Comparison of ENCODE assay signal across 1 fruit fly cellular context in the genomic region with DNA sequence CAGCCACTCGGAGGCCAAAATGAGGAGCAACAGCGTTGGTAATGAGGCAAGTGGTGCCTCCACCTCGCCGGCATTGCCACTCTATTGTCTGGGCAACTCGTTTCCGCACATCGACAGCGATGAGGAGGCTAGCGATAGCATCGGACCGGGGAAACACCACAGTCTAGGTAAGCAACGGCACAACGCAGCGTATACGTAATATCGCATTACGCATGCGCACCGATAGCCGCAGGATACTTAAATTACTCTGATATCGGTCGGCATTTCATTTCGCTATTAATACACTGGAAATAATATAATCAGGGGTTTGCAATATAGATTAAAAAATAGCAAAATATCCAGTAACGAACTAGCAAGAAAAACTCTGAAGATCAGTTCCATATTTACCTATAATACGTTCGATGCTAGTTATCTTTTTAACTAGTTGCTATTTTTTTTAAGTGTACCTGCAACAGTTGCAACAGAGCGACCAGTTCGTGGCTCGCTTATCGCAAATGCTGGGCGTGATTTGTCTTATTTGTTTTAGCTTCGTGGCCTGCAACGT.
A peak's percentile ranks its signal among the peaks of the same experiment; 100 is the strongest.
TF ChIP-seq lines count a peak whose summit lies in the region.

No protein-coding gene starts in this region.

TF ChIP-seq in whole organism, embryonic, 481 proteins besides CTCF, POLR2A, EP300 and RAD21 (continued from another document):
- no peak for TF ChIP-seq salm (tag; optimal IDR thresholded peaks at IDR 0.05; lab: Kevin White, UChicago)
- no peak for TF ChIP-seq prd (optimal IDR thresholded peaks at IDR 0.05; lab: Kevin White, UChicago)
- TF ChIP-seq prd (GFP tag; IDR thresholded peaks at IDR 0.05; lab: Robert Waterston, UW) = no peak
- no peak for TF ChIP-seq unpg (GFP tag; optimal IDR thresholded peaks at IDR 0.05; lab: Kevin White, UChicago)
- TF ChIP-seq pan (optimal IDR thresholded peaks at IDR 0.05; lab: Kevin White, UChicago) = no peak
- peak in 1 of 2 experiments; percentile 21 for TF ChIP-seq pan (GFP tag; optimal IDR thresholded peaks at IDR 0.05 in 1 of 2, IDR thresholded peaks at IDR 0.05 in 1 of 2)
- TF ChIP-seq CG8281 (tag; optimal IDR thresholded peaks at IDR 0.05; lab: Kevin White, UChicago) = no peak
- TF ChIP-seq CG10565 (GFP tag; optimal IDR thresholded peaks at IDR 0.05; lab: Kevin White, UChicago) = no peak
- no peak for TF ChIP-seq toy (GFP tag; IDR thresholded peaks at IDR 0.05; lab: Robert Waterston, UW)
- TF ChIP-seq ken (GFP tag; IDR thresholded peaks at IDR 0.05; lab: Robert Waterston, UW) = no peak
- TF ChIP-seq CG18764 (GFP tag; optimal IDR thresholded peaks at IDR 0.05; lab: Kevin White, UChicago) = no peak
- peak; percentile 13 for TF ChIP-seq phol (tag; optimal IDR thresholded peaks at IDR 0.05; lab: Kevin White, UChicago)
- no peak for TF ChIP-seq CG13287 (GFP tag; IDR thresholded peaks at IDR 0.05; lab: Robert Waterston, UW; ENCODE audit: partially characterized antibody)
- no peak for TF ChIP-seq Opbp (GFP tag; IDR thresholded peaks at IDR 0.05; lab: Robert Waterston, UW; ENCODE audit: partially characterized antibody)
- TF ChIP-seq Fer2 (tag; optimal IDR thresholded peaks at IDR 0.05; lab: Kevin White, UChicago) = no peak
- TF ChIP-seq CG11723 (GFP tag; optimal IDR thresholded peaks at IDR 0.05; lab: Kevin White, UChicago) = no peak
- peak; percentile 32; the same call in 1 of the 2 replicates for TF ChIP-seq vvl (GFP tag; IDR thresholded peaks at IDR 0.05; lab: Robert Waterston, UW)
- TF ChIP-seq jumu (GFP tag; optimal IDR thresholded peaks at IDR 0.05; lab: Kevin White, UChicago) = no peak
- no peak for TF ChIP-seq zfh1 (GFP tag; IDR thresholded peaks at IDR 0.05; lab: Robert Waterston, UW)
- no peak for TF ChIP-seq CG3065 (GFP tag; optimal IDR thresholded peaks at IDR 0.05; lab: Kevin White, UChicago)
- no peak for TF ChIP-seq repo (GFP tag; optimal IDR thresholded peaks at IDR 0.05; lab: Kevin White, UChicago)
- TF ChIP-seq cad (GFP tag; optimal IDR thresholded peaks at IDR 0.05; lab: Kevin White, UChicago) = no peak
- no peak for TF ChIP-seq row (GFP tag; IDR thresholded peaks at IDR 0.05; lab: Robert Waterston, UW)
- peak; percentile 7 for TF ChIP-seq CG17359 (tag; optimal IDR thresholded peaks at IDR 0.05; lab: Kevin White, UChicago)
- TF ChIP-seq p53 (GFP tag; optimal IDR thresholded peaks at IDR 0.05; lab: Kevin White, UChicago) = no peak
- no peak for TF ChIP-seq Deaf1 (tag; optimal IDR thresholded peaks at IDR 0.05; lab: Kevin White, UChicago)
- peak; percentile 63 for TF ChIP-seq CG7372 (GFP tag; IDR thresholded peaks at IDR 0.05; lab: Robert Waterston, UW)
- TF ChIP-seq nerfin-1 (tag; optimal IDR thresholded peaks at IDR 0.05; lab: Kevin White, UChicago) = no peak
- TF ChIP-seq Drgx (GFP tag; IDR thresholded peaks at IDR 0.05; lab: Robert Waterston, UW) = peak; percentile 77
- no peak for TF ChIP-seq slbo (GFP tag; IDR thresholded peaks at IDR 0.05; lab: Robert Waterston, UW)
- TF ChIP-seq unc-4 (GFP tag; IDR thresholded peaks at IDR 0.05; lab: Robert Waterston, UW; ENCODE audit: partially characterized antibody) = no peak
- TF ChIP-seq CG4360 (GFP tag; IDR thresholded peaks at IDR 0.05; lab: Robert Waterston, UW) = no peak
- TF ChIP-seq ATbp (GFP tag; optimal IDR thresholded peaks at IDR 0.05; lab: Kevin White, UChicago) = no peak
- TF ChIP-seq chif (GFP tag; optimal IDR thresholded peaks at IDR 0.05; lab: Kevin White, UChicago) = no peak
- TF ChIP-seq CG1602 (GFP tag; optimal IDR thresholded peaks at IDR 0.05; lab: Kevin White, UChicago) = no peak
- TF ChIP-seq Pdp1 (GFP tag; optimal IDR thresholded peaks at IDR 0.05; lab: Kevin White, UChicago) = no peak
- no peak for TF ChIP-seq eve (GFP tag; optimal IDR thresholded peaks at IDR 0.05; lab: Kevin White, UChicago)
- TF ChIP-seq CG15479 (GFP tag; optimal IDR thresholded peaks at IDR 0.05; lab: Kevin White, UChicago) = no peak
- 0 out of 3 replicates have a peak, but pooled peaks have one; percentile 14 for TF ChIP-seq Optix (GFP tag; IDR thresholded peaks at IDR 0.05; lab: Robert Waterston, UW)
- no peak for TF ChIP-seq CG17612 (GFP tag; IDR thresholded peaks at IDR 0.05; lab: Robert Waterston, UW)
- no peak for TF ChIP-seq pzg (GFP tag; optimal IDR thresholded peaks at IDR 0.05; lab: Kevin White, UChicago)
- TF ChIP-seq CG11504 (tag; optimal IDR thresholded peaks at IDR 0.05; lab: Kevin White, UChicago) = peak; percentile 18
- no peak for TF ChIP-seq CG17829 (tag; optimal IDR thresholded peaks at IDR 0.05; lab: Kevin White, UChicago)
- peak; percentile 51 for TF ChIP-seq Med (GFP tag; lab: Kevin White, UChicago)
- TF ChIP-seq CG10654 (GFP tag; optimal IDR thresholded peaks at IDR 0.05; lab: Kevin White, UChicago) = no peak
- TF ChIP-seq Ada2b (GFP tag; IDR thresholded peaks at IDR 0.05; lab: Robert Waterston, UW) = no peak
- TF ChIP-seq CG12104 (GFP tag; optimal IDR thresholded peaks at IDR 0.05; lab: Kevin White, UChicago) = no peak
- no peak for TF ChIP-seq ham (GFP tag; IDR thresholded peaks at IDR 0.05; lab: Robert Waterston, UW)
- TF ChIP-seq NC2α (GFP tag; optimal IDR thresholded peaks at IDR 0.05; lab: Kevin White, UChicago) = no peak
- no peak for TF ChIP-seq HLH3B (GFP tag; IDR thresholded peaks at IDR 0.05; lab: Robert Waterston, UW)
- TF ChIP-seq run (tag; optimal IDR thresholded peaks at IDR 0.05; lab: Kevin White, UChicago) = no peak
- no peak for TF ChIP-seq CG9797 (GFP tag; optimal IDR thresholded peaks at IDR 0.05; lab: Kevin White, UChicago)
- no peak for TF ChIP-seq fu2 (GFP tag; optimal IDR thresholded peaks at IDR 0.05; lab: Kevin White, UChicago)
- TF ChIP-seq hbn (GFP tag; IDR thresholded peaks at IDR 0.05; lab: Robert Waterston, UW; ENCODE audit: partially characterized antibody) = no peak
- no peak for TF ChIP-seq CG15514 (GFP tag; optimal IDR thresholded peaks at IDR 0.05; lab: Kevin White, UChicago)
- no peak for TF ChIP-seq Neu2 (GFP tag; optimal IDR thresholded peaks at IDR 0.05; lab: Kevin White, UChicago; ENCODE audit: borderline replicate concordance)
- no peak for TF ChIP-seq CG31388 (GFP tag; optimal IDR thresholded peaks at IDR 0.05; lab: Kevin White, UChicago)
- TF ChIP-seq H2.0 (GFP tag; IDR thresholded peaks at IDR 0.05; lab: Robert Waterston, UW) = no peak
- TF ChIP-seq Awh (GFP tag; IDR thresholded peaks at IDR 0.05; lab: Robert Waterston, UW) = no peak
- TF ChIP-seq CG17385 (GFP tag; optimal IDR thresholded peaks at IDR 0.05; lab: Kevin White, UChicago) = no peak
- no peak for TF ChIP-seq Atf-2 (GFP tag; optimal IDR thresholded peaks at IDR 0.05; lab: Kevin White, UChicago)
- no peak for TF ChIP-seq CG17328 (GFP tag; IDR thresholded peaks at IDR 0.05; lab: Robert Waterston, UW)
- TF ChIP-seq al (GFP tag; IDR thresholded peaks at IDR 0.05; lab: Robert Waterston, UW) = no peak
- no peak for TF ChIP-seq mirr (GFP tag; optimal IDR thresholded peaks at IDR 0.05; lab: Kevin White, UChicago)
- no peak for TF ChIP-seq psq (GFP tag; optimal IDR thresholded peaks at IDR 0.05; lab: Kevin White, UChicago)
- no peak for TF ChIP-seq pum (GFP tag; optimal IDR thresholded peaks at IDR 0.05; lab: Kevin White, UChicago)
